Worm (Caenorhabditis elegans) whole organism, late embryonic: ENCODE results near the gene jmjd-3.1.
"Not testable (repeated sequence)": the region's sequence is repeated elsewhere in the genome, so short reads cannot be mapped to it uniquely, and the experiment has no call there.

Experiments
- C08G9.2 ChIP-seq: sonication (generic microtip); optimal IDR thresholded peaks from 2 replicates; lab custom pipeline; 2016; ENCODE audit warnings: mild to moderate bottlenecking, missing genetic modification characterization, moderate library complexity, missing compliant biosample characterization
- F13H6.1 ChIP-seq: sonication (generic microtip); optimal IDR thresholded peaks from 2 replicates; lab custom pipeline; 2016; ENCODE audit warnings: missing genetic modification characterization, missing compliant biosample characterization
- K09A11.1 ChIP-seq: sonication (generic microtip); optimal IDR thresholded peaks from 2 replicates; lab custom pipeline; 2017; ENCODE audit warnings: antibody characterized with exemption, mild to moderate bottlenecking, missing genetic modification characterization, missing compliant biosample characterization; ENCODE audit not compliant: insufficient read depth
- T23F11.4 ChIP-seq: fragments of 200-800 bp; sonication (Bioruptor generic); optimal IDR thresholded peaks from 2 replicates; lab custom pipeline; 2018; ENCODE audit warnings: mild to moderate bottlenecking, missing genetic modification characterization, missing compliant biosample characterization
- ceh-14 ChIP-seq: sonication (generic microtip); optimal IDR thresholded peaks from 2 replicates; lab custom pipeline; 2016; ENCODE audit warnings: missing genotype, missing genetic modification characterization, missing compliant biosample characterization
- ceh-18 ChIP-seq: sonication (generic microtip); optimal IDR thresholded peaks from 2 replicates; lab custom pipeline; 2016; ENCODE audit warnings: missing genetic modification characterization, missing compliant biosample characterization
- ceh-19 ChIP-seq: fragments of 200-800 bp; sonication (Bioruptor generic); optimal IDR thresholded peaks from 2 replicates; lab custom pipeline; 2018; ENCODE audit warnings: mild to moderate bottlenecking, missing genetic modification characterization, missing compliant biosample characterization
- ceh-30 ChIP-seq: fragments of 150-350 bp; optimal IDR thresholded peaks from 2 replicates; lab custom pipeline; 2014; ENCODE audit warnings: missing biosample characterization, missing genetic modification characterization
- ceh-31 ChIP-seq: sonication (generic microtip); optimal IDR thresholded peaks from 2 replicates; lab custom pipeline; 2016; ENCODE audit warnings: missing genetic modification characterization, missing compliant biosample characterization
- ceh-34 ChIP-seq: sonication (generic microtip); optimal IDR thresholded peaks from 2 replicates; lab custom pipeline; 2016; ENCODE audit warnings: mild to moderate bottlenecking, missing genetic modification characterization, missing compliant biosample characterization
- ceh-45 ChIP-seq: fragments of 200-800 bp; sonication (Bioruptor generic); IDR thresholded peaks from 2 replicates; pipeline ENCODE4 v1.3.6; 2022; ENCODE audit warnings: missing genetic modification reagents, missing genetic modification characterization, missing compliant biosample characterization
- ceh-6 ChIP-seq: fragments of 200-800 bp; sonication (Bioruptor generic); optimal IDR thresholded peaks from 2 replicates; lab custom pipeline; 2018; ENCODE audit warnings: mild to moderate bottlenecking, missing genetic modification characterization, missing compliant biosample characterization
- ceh-9 ChIP-seq: sonication (generic microtip); optimal IDR thresholded peaks from 2 replicates; lab custom pipeline; 2016; ENCODE audit warnings: mild to moderate bottlenecking, missing genetic modification characterization, inconsistent platforms, missing compliant biosample characterization
- che-1 ChIP-seq: sonication (generic microtip); optimal IDR thresholded peaks from 2 replicates; lab custom pipeline; 2016; ENCODE audit warnings: mild to moderate bottlenecking, missing genetic modification characterization, missing compliant biosample characterization
- elt-2 ChIP-seq: sonication (generic microtip); optimal IDR thresholded peaks from 2 replicates; lab custom pipeline; 2016; ENCODE audit warnings: missing genetic modification reagents, missing genetic modification characterization, missing compliant biosample characterization
- ets-4 ChIP-seq: sonication (generic microtip); optimal IDR thresholded peaks from 2 replicates; lab custom pipeline; 2016; ENCODE audit warnings: missing genetic modification characterization, missing compliant biosample characterization
- fax-1 ChIP-seq: sonication (generic microtip); optimal IDR thresholded peaks from 2 replicates; lab custom pipeline; 2016; ENCODE audit warnings: missing genotype, missing genetic modification characterization, missing compliant biosample characterization
- fkh-10 ChIP-seq: fragments of 150-350 bp; optimal IDR thresholded peaks from 2 replicates; lab custom pipeline; 2014; ENCODE audit warnings: missing biosample characterization, missing genetic modification reagents, missing genetic modification characterization
- hlh-30 ChIP-seq: sonication (generic microtip); optimal IDR thresholded peaks from 2 replicates; lab custom pipeline; 2017; ENCODE audit warnings: antibody characterized with exemption, missing genetic modification characterization, missing compliant biosample characterization; ENCODE audit not compliant: insufficient read depth
- hlh-8 ChIP-seq: sonication (generic microtip); optimal IDR thresholded peaks from 2 replicates; lab custom pipeline; 2016; ENCODE audit warnings: missing genotype, missing genetic modification characterization, missing compliant biosample characterization
- madf-2 ChIP-seq: sonication (generic microtip); optimal IDR thresholded peaks from 2 replicates; lab custom pipeline; 2017; ENCODE audit warnings: missing genetic modification characterization, missing compliant biosample characterization
- nfya-1 ChIP-seq: sonication (generic microtip); optimal IDR thresholded peaks from 2 replicates; lab custom pipeline; 2017; ENCODE audit warnings: missing genetic modification characterization, mild to moderate bottlenecking, missing compliant biosample characterization, antibody characterized with exemption, moderate library complexity
- nhr-11 ChIP-seq: fragments of 150-350 bp; optimal IDR thresholded peaks from 2 replicates; lab custom pipeline; 2014; ENCODE audit warnings: missing biosample characterization, missing genetic modification characterization
- npax-4 ChIP-seq: sonication (generic microtip); optimal IDR thresholded peaks from 2 replicates; lab custom pipeline; 2016; ENCODE audit warnings: missing genetic modification characterization, missing compliant biosample characterization
- odd-2 ChIP-seq: sonication (generic microtip); optimal IDR thresholded peaks from 2 replicates; lab custom pipeline; 2017; ENCODE audit warnings: antibody characterized with exemption, mild to moderate bottlenecking, missing genetic modification characterization, missing compliant biosample characterization
- pha-2 ChIP-seq: sonication (generic microtip); optimal IDR thresholded peaks from 2 replicates; lab custom pipeline; 2017; ENCODE audit warnings: mild to moderate bottlenecking, missing genetic modification characterization, missing compliant biosample characterization
- pha-4 ChIP-seq: fragments of 150-350 bp; optimal IDR thresholded peaks from 2 replicates; lab custom pipeline; 2018; ENCODE audit warnings: missing biosample characterization, missing genetic modification reagents, missing genetic modification characterization
- pqm-1 ChIP-seq: sonication (generic microtip); optimal IDR thresholded peaks from 2 replicates; lab custom pipeline; 2016; ENCODE audit warnings: missing genetic modification characterization, missing compliant biosample characterization
- pros-1 ChIP-seq: fragments of 150-350 bp; optimal IDR thresholded peaks from 2 replicates; lab custom pipeline; 2014; ENCODE audit warnings: missing biosample characterization, missing genetic modification reagents, missing genetic modification characterization
- ref-2 ChIP-seq: sonication (generic microtip); optimal IDR thresholded peaks from 2 replicates; lab custom pipeline; 2016; ENCODE audit warnings: missing genetic modification characterization, missing compliant biosample characterization
- rnt-1 ChIP-seq: sonication (generic microtip); optimal IDR thresholded peaks from 2 replicates; lab custom pipeline; 2016; ENCODE audit warnings: missing genetic modification characterization, missing compliant biosample characterization
- sdc-2 ChIP-seq: sonication (generic microtip); optimal IDR thresholded peaks from 2 replicates; lab custom pipeline; 2016; ENCODE audit warnings: missing genotype, missing genetic modification characterization, missing compliant biosample characterization
- sox-2 ChIP-seq: fragments of 200-800 bp; sonication (Bioruptor generic); IDR thresholded peaks from 2 replicates; pipeline ENCODE4 v1.3.6; 2022; ENCODE audit warnings: missing genetic modification reagents, missing genetic modification characterization, missing compliant biosample characterization
- tbx-2 ChIP-seq: sonication (generic microtip); optimal IDR thresholded peaks from 2 replicates; lab custom pipeline; 2016; ENCODE audit warnings: missing genetic modification characterization, missing compliant biosample characterization
- tbx-7 ChIP-seq: sonication (generic microtip); optimal IDR thresholded peaks from 2 replicates; lab custom pipeline; 2016; ENCODE audit warnings: missing genotype, missing genetic modification characterization, missing compliant biosample characterization
- unc-3 ChIP-seq, 2 experiments: fragments of 200-800 bp in 1 of 2; sonication (Bioruptor generic) in 1 of 2; sonication (generic microtip) in 1 of 2; conservative IDR thresholded peaks in 1 of 2; optimal IDR thresholded peaks in 1 of 2; 2 replicates each; pipeline versions ENCODE4 v1.3.6 to Lab custom; 2016 to 2022; ENCODE audit warnings: missing compliant biosample characterization in 2 of 2, missing genetic modification characterization in 2 of 2, missing genetic modification reagents in 1 of 2
- unc-42 ChIP-seq: sonication (generic microtip); optimal IDR thresholded peaks from 2 replicates; lab custom pipeline; 2016; ENCODE audit warnings: missing genotype, missing genetic modification characterization, missing compliant biosample characterization
- zip-5 ChIP-seq: sonication (generic microtip); optimal IDR thresholded peaks from 2 replicates; lab custom pipeline; 2016; ENCODE audit warnings: missing genetic modification characterization, missing compliant biosample characterization

Gene jmjd-3.1

ce11 chrX:8535006-8535405 lies 35.8 kb upstream of the jmjd-3.1 start, which contains the start of gene nspc-1:
Gene nspc-1, minus strand, starts transcription at chrX:8535106.
- TF ChIP-seq ceh-18 (tag; lab: Kevin White, UChicago); F13H6.1 (tag; lab: Kevin White, UChicago); fkh-10 (GFP tag; lab: Kevin White, UChicago): not testable (repeated sequence)

DNA sequence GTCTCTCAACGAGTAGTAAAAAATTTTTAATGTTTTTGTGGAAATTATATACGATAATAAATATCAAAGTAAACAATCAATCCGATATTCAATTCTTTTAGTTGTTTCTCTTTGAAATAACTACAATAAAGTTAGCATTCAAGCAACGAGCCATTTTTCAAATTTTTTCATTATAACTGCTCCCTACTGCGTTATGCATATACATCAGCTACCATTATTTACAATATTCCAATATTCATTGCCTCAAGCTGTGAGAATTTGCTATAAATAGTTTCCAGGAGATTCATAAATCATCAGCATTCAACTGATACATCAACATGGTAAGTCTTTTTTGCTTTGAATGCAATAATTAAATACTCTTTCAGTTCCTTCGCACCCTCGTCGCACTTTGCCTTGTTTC lies 34.1 kb upstream of the jmjd-3.1 start, which contains the start of gene nspc-3:
nspc-3 (plus strand) TSS at position 301 of the 400 bp plus-strand sequence.
- TF ChIP-seq ceh-6 (GFP tag; lab: Kevin White, UChicago) (no peak), pqm-1 (tag; lab: Kevin White, UChicago) (no peak), K09A11.1 (tag; lab: Kevin White, UChicago) (no peak), ceh-9 (tag; lab: Kevin White, UChicago) (no peak), odd-2 (tag; lab: Kevin White, UChicago) (no peak), fax-1 (no peak), ceh-19 (GFP tag; lab: Kevin White, UChicago) (no peak), tbx-7 (tag; lab: Kevin White, UChicago) (no peak)

- TF ChIP-seq madf-2 (tag; lab: Kevin White, UChicago); pha-2 (tag; lab: Kevin White, UChicago); hlh-8: not testable (repeated sequence)
These were observed 32.5 kb upstream of the jmjd-3.1 start, which contains the start of the genes nspc-4 and nspc-5 for ce11 chrX:8538262-8538776. Gene nspc-4, minus strand, starts transcription at chrX:8538362. Gene nspc-5, plus strand, starts transcription at chrX:8538726.

- not testable (repeated sequence) for TF ChIP-seq sdc-2, K09A11.1, elt-2 (tag; lab: Kevin White, UChicago)
These were observed 29.3 kb upstream of the jmjd-3.1 start, which contains the start of gene nspc-7 for ce11 chrX:8541562-8541961. Gene nspc-7, plus strand, starts transcription at chrX:8541862.

- TF ChIP-seq unc-42 (peak; percentile 34), sox-2 (no peak), ceh-14 (tag; lab: Kevin White, UChicago) (peak; percentile 8), C08G9.2 (tag; lab: Kevin White, UChicago) (no peak), pros-1 (tag; lab: Kevin White, UChicago) (peak; percentile 8), rnt-1 (tag; lab: Kevin White, UChicago) (peak; percentile 23), ceh-18 (tag; lab: Kevin White, UChicago) (peak; percentile 25), tbx-2 (peak; percentile 54), hlh-30 (tag; lab: Kevin White, UChicago) (peak; percentile 61), ceh-45 (no peak), pqm-1 (tag; lab: Kevin White, UChicago) (peak; percentile 42), pha-4 (tag; lab: Kevin White, UChicago) (no peak), ceh-34 (tag; lab: Kevin White, UChicago) (peak; percentile 41), nhr-11 (tag; lab: Kevin White, UChicago) (no peak), zip-5 (tag; lab: Kevin White, UChicago) (no peak), elt-2 (tag; lab: Kevin White, UChicago) (peak; percentile 38), K09A11.1 (tag; lab: Kevin White, UChicago) (no peak), nfya-1 (tag; lab: Kevin White, UChicago) (peak; percentile 48), che-1 (tag; lab: Kevin White, UChicago) (no peak), unc-3 (GFP tag; conservative IDR thresholded peaks at IDR 0.05; lab: Robert Waterston, UW) (no peak), unc-3 (tag; optimal IDR thresholded peaks at IDR 0.05; lab: Kevin White, UChicago) (no peak), npax-4 (tag; lab: Kevin White, UChicago) (no peak), T23F11.4 (no peak), ceh-31 (tag; lab: Kevin White, UChicago) (peak; percentile 76), ceh-30 (tag; lab: Kevin White, UChicago) (peak; percentile 32), F13H6.1 (tag; lab: Kevin White, UChicago) (no peak), ref-2 (tag; lab: Kevin White, UChicago) (peak; percentile 22), ceh-19 (GFP tag; lab: Kevin White, UChicago) (peak; percentile 21), ets-4 (tag; lab: Kevin White, UChicago) (no peak)
These were observed 24.8 kb upstream of the jmjd-3.1 start, which contains the start of gene sdha-1 for ce11 chrX:8545971-8546442. Gene sdha-1, minus strand, starts transcription at chrX:8546021.
